Worm (Caenorhabditis elegans) whole organism, late embryonic: ENCODE data around the gene rmd-1.

Source experiments
- C08G9.2 ChIP-seq: sonication (generic microtip); optimal IDR thresholded peaks from 2 replicates; lab custom pipeline; 2016; ENCODE audit warnings: mild to moderate bottlenecking, missing genetic modification characterization, moderate library complexity, missing compliant biosample characterization
- C38D4.7 ChIP-seq: fragments of 200-800 bp; sonication (Bioruptor generic); optimal IDR thresholded peaks from 2 replicates; lab custom pipeline; 2018; ENCODE audit warnings: mild to moderate bottlenecking, missing genetic modification characterization, moderate library complexity, missing compliant biosample characterization
- T23F11.4 ChIP-seq: fragments of 200-800 bp; sonication (Bioruptor generic); optimal IDR thresholded peaks from 2 replicates; lab custom pipeline; 2018; ENCODE audit warnings: mild to moderate bottlenecking, missing genetic modification characterization, missing compliant biosample characterization
- ahr-1 ChIP-seq: sonication (generic microtip); optimal IDR thresholded peaks from 2 replicates; lab custom pipeline; 2016; ENCODE audit warnings: missing genetic modification characterization, missing compliant biosample characterization
- ama-1 ChIP-seq: fragments of 150-350 bp; optimal IDR thresholded peaks from 2 replicates; lab custom pipeline; 2014
- ceh-18 ChIP-seq: sonication (generic microtip); optimal IDR thresholded peaks from 2 replicates; lab custom pipeline; 2016; ENCODE audit warnings: missing genetic modification characterization, missing compliant biosample characterization
- ceh-2 ChIP-seq: sonication (generic microtip); optimal IDR thresholded peaks from 2 replicates; lab custom pipeline; 2016; ENCODE audit warnings: missing genotype, missing genetic modification characterization, missing compliant biosample characterization
- ceh-30 ChIP-seq: fragments of 150-350 bp; optimal IDR thresholded peaks from 2 replicates; lab custom pipeline; 2014; ENCODE audit warnings: missing biosample characterization, missing genetic modification characterization
- ceh-31 ChIP-seq: sonication (generic microtip); optimal IDR thresholded peaks from 2 replicates; lab custom pipeline; 2016; ENCODE audit warnings: missing genetic modification characterization, missing compliant biosample characterization
- ceh-34 ChIP-seq: sonication (generic microtip); optimal IDR thresholded peaks from 2 replicates; lab custom pipeline; 2016; ENCODE audit warnings: mild to moderate bottlenecking, missing genetic modification characterization, missing compliant biosample characterization
- ceh-6 ChIP-seq: fragments of 200-800 bp; sonication (Bioruptor generic); optimal IDR thresholded peaks from 2 replicates; lab custom pipeline; 2018; ENCODE audit warnings: mild to moderate bottlenecking, missing genetic modification characterization, missing compliant biosample characterization
- ceh-9 ChIP-seq: sonication (generic microtip); optimal IDR thresholded peaks from 2 replicates; lab custom pipeline; 2016; ENCODE audit warnings: mild to moderate bottlenecking, missing genetic modification characterization, inconsistent platforms, missing compliant biosample characterization
- che-1 ChIP-seq: sonication (generic microtip); optimal IDR thresholded peaks from 2 replicates; lab custom pipeline; 2016; ENCODE audit warnings: mild to moderate bottlenecking, missing genetic modification characterization, missing compliant biosample characterization
- elt-2 ChIP-seq: sonication (generic microtip); optimal IDR thresholded peaks from 2 replicates; lab custom pipeline; 2016; ENCODE audit warnings: missing genetic modification reagents, missing genetic modification characterization, missing compliant biosample characterization
- eyg-1 ChIP-seq: sonication (generic microtip); optimal IDR thresholded peaks from 2 replicates; lab custom pipeline; 2016; ENCODE audit warnings: missing genotype, missing genetic modification characterization, missing compliant biosample characterization
- fax-1 ChIP-seq: sonication (generic microtip); optimal IDR thresholded peaks from 2 replicates; lab custom pipeline; 2016; ENCODE audit warnings: missing genotype, missing genetic modification characterization, missing compliant biosample characterization
- gmeb-2 ChIP-seq: sonication (generic microtip); optimal IDR thresholded peaks from 2 replicates; lab custom pipeline; 2016; ENCODE audit warnings: missing genetic modification characterization, inconsistent platforms, missing compliant biosample characterization
- hlh-15 ChIP-seq: sonication (generic microtip); optimal IDR thresholded peaks from 2 replicates; lab custom pipeline; 2016; ENCODE audit warnings: missing genetic modification characterization, missing compliant biosample characterization
- hlh-6 ChIP-seq: sonication (generic microtip); optimal IDR thresholded peaks from 2 replicates; lab custom pipeline; 2016; ENCODE audit warnings: missing genotype, missing genetic modification characterization, missing compliant biosample characterization
- hlh-8 ChIP-seq: sonication (generic microtip); optimal IDR thresholded peaks from 2 replicates; lab custom pipeline; 2016; ENCODE audit warnings: missing genotype, missing genetic modification characterization, missing compliant biosample characterization
- lim-6 ChIP-seq: sonication (generic microtip); optimal IDR thresholded peaks from 2 replicates; lab custom pipeline; 2016; ENCODE audit warnings: missing genetic modification characterization, missing compliant biosample characterization
- lin-11 ChIP-seq: fragments of 200-800 bp; sonication (Bioruptor generic); optimal IDR thresholded peaks from 2 replicates; lab custom pipeline; 2018; ENCODE audit warnings: mild to moderate bottlenecking, missing genetic modification characterization, missing compliant biosample characterization
- nhr-11 ChIP-seq: fragments of 150-350 bp; optimal IDR thresholded peaks from 2 replicates; lab custom pipeline; 2014; ENCODE audit warnings: missing biosample characterization, missing genetic modification characterization
- npax-4 ChIP-seq: sonication (generic microtip); optimal IDR thresholded peaks from 2 replicates; lab custom pipeline; 2016; ENCODE audit warnings: missing genetic modification characterization, missing compliant biosample characterization
- odd-2 ChIP-seq: sonication (generic microtip); optimal IDR thresholded peaks from 2 replicates; lab custom pipeline; 2017; ENCODE audit warnings: antibody characterized with exemption, mild to moderate bottlenecking, missing genetic modification characterization, missing compliant biosample characterization
- pag-3 ChIP-seq: sonication (generic microtip); optimal IDR thresholded peaks from 2 replicates; lab custom pipeline; 2016; ENCODE audit warnings: missing compliant biosample characterization, missing genetic modification characterization, borderline replicate concordance
- pha-2 ChIP-seq: sonication (generic microtip); optimal IDR thresholded peaks from 2 replicates; lab custom pipeline; 2017; ENCODE audit warnings: mild to moderate bottlenecking, missing genetic modification characterization, missing compliant biosample characterization
- pha-4 ChIP-seq: fragments of 150-350 bp; optimal IDR thresholded peaks from 2 replicates; lab custom pipeline; 2018; ENCODE audit warnings: missing biosample characterization, missing genetic modification reagents, missing genetic modification characterization
- pqm-1 ChIP-seq: sonication (generic microtip); optimal IDR thresholded peaks from 2 replicates; lab custom pipeline; 2016; ENCODE audit warnings: missing genetic modification characterization, missing compliant biosample characterization
- ref-2 ChIP-seq: sonication (generic microtip); optimal IDR thresholded peaks from 2 replicates; lab custom pipeline; 2016; ENCODE audit warnings: missing genetic modification characterization, missing compliant biosample characterization
- rnt-1 ChIP-seq: sonication (generic microtip); optimal IDR thresholded peaks from 2 replicates; lab custom pipeline; 2016; ENCODE audit warnings: missing genetic modification characterization, missing compliant biosample characterization
- sdc-2 ChIP-seq: sonication (generic microtip); optimal IDR thresholded peaks from 2 replicates; lab custom pipeline; 2016; ENCODE audit warnings: missing genotype, missing genetic modification characterization, missing compliant biosample characterization
- tbx-2 ChIP-seq: sonication (generic microtip); optimal IDR thresholded peaks from 2 replicates; lab custom pipeline; 2016; ENCODE audit warnings: missing genetic modification characterization, missing compliant biosample characterization
- ttx-3 ChIP-seq: sonication (generic microtip); optimal IDR thresholded peaks from 2 replicates; lab custom pipeline; 2016; ENCODE audit warnings: missing genetic modification reagents, missing genetic modification characterization, missing compliant biosample characterization
- unc-55 ChIP-seq: sonication (generic microtip); optimal IDR thresholded peaks from 2 replicates; lab custom pipeline; 2017; ENCODE audit warnings: missing biosample characterization, missing genetic modification reagents, missing genetic modification characterization
- unc-86 ChIP-seq: sonication (generic microtip); optimal IDR thresholded peaks from 2 replicates; lab custom pipeline; 2016; ENCODE audit warnings: missing genetic modification characterization, missing compliant biosample characterization
- zip-5 ChIP-seq: sonication (generic microtip); optimal IDR thresholded peaks from 2 replicates; lab custom pipeline; 2016; ENCODE audit warnings: missing genetic modification characterization, missing compliant biosample characterization
- ztf-16 ChIP-seq: sonication (generic microtip); optimal IDR thresholded peaks from 2 replicates; lab custom pipeline; 2017; ENCODE audit warnings: missing genetic modification characterization, missing compliant biosample characterization

Gene rmd-1

DNA sequence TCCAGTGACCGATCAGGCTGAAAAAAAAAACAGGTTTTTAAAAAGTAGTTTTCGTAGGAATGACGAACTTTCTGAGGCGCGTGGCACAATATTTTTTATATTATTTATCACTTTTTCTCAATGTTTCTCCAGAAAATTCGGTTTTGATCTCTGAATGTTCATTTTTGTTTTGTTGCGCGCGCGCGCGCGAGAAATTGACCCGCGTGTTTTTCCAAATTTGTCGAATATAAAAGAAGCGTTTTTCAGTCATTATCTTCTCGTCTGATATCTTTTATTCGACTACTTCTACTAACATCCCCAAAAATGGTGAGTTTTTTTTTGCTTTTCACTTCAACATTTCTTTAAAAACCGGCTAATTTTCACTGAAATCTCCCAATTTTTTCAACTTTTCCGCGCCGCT, at the start of gene rmd-1:
Gene rmd-1 (plus strand): TSS at position 247 of the 400 bp plus-strand sequence.
- no peak for TF ChIP-seq unc-55 (GFP tag; lab: Kevin White, UChicago)
- no peak for TF ChIP-seq T23F11.4
- TF ChIP-seq ama-1 (lab: Kevin White, UChicago) = no peak
- TF ChIP-seq, all 69 proteins: peak for 0

DNA sequence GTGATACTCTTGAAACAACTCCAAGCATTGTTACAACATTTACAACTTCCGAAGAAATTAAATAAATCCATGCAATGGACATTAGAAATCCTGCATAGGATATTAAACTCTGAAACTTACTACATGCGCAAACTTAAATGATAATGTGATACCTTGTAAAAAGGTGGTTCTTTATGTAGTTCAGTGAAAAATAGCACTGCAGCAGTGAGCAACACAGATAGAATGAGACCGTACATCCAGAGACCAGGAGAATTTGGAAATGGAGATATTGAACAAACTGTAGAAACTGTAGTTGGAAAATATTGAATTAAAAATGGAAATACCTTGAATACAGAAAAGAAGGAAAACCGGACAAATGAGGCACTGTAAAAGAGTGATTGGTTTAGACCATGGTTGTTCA, 47.7 kb upstream of the rmd-1 start:
- TF ChIP-seq odd-2 (tag; lab: Kevin White, UChicago) (no peak), elt-2 (tag; lab: Kevin White, UChicago) (no peak), C38D4.7 (no peak), hlh-8 (no peak), C08G9.2 (tag; lab: Kevin White, UChicago) (no peak), pha-2 (tag; lab: Kevin White, UChicago) (no peak), hlh-6 (tag; lab: Kevin White, UChicago) (no peak), ahr-1 (no peak), ztf-16 (tag; lab: Kevin White, UChicago) (no peak), unc-86 (tag; lab: Kevin White, UChicago) (no peak), rnt-1 (no peak), ceh-18 (no peak), ceh-30 (tag; lab: Kevin White, UChicago) (no peak), lim-6 (tag; lab: Kevin White, UChicago) (no peak), eyg-1 (tag; lab: Kevin White, UChicago) (no peak)
- TF ChIP-seq, all 69 proteins: peak for 0

DNA sequence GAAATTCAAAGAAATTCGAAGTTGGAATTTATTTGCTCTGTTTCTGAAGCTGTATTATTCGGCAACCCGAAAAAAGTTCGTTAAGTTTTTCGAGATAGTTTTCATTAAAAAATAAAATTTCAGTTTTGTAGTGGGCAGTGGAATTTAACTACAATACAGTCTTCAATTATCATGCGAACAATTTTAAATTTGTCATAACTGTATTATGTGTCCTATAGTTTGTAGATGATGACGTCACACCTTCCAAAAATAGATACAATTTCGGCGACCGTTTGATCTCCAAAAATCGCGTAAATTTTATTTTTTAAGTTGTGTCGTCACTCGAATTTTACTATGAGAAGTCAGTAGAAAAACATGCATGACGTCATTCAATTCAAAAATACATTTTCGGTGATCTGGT, 45.7 kb upstream of the rmd-1 start:
- TF ChIP-seq che-1 (tag; lab: Kevin White, UChicago) (no peak), tbx-2 (no peak), pha-4 (no peak), ceh-2 (tag; lab: Kevin White, UChicago) (no peak), ceh-30 (tag; lab: Kevin White, UChicago) (no peak)

ce11 chrIII:9713862-9714261, 45.0 kb upstream of the rmd-1 start, which contains the start of gene ncx-6:
ncx-6 (minus strand) TSS chrIII:9713949.
- no peak for TF ChIP-seq zip-5 (tag; lab: Kevin White, UChicago)
- TF ChIP-seq nhr-11 (tag; lab: Kevin White, UChicago) = no peak
- TF ChIP-seq pqm-1 (tag; lab: Kevin White, UChicago) = no peak

- TF ChIP-seq ceh-2 (tag; lab: Kevin White, UChicago) = no peak
- no peak for TF ChIP-seq ceh-9 (tag; lab: Kevin White, UChicago)
- TF ChIP-seq elt-2 (tag; lab: Kevin White, UChicago) = peak; percentile 52
Observed at ce11 chrIII:9714731-9715130, 44.2 kb upstream of the rmd-1 start.

DNA sequence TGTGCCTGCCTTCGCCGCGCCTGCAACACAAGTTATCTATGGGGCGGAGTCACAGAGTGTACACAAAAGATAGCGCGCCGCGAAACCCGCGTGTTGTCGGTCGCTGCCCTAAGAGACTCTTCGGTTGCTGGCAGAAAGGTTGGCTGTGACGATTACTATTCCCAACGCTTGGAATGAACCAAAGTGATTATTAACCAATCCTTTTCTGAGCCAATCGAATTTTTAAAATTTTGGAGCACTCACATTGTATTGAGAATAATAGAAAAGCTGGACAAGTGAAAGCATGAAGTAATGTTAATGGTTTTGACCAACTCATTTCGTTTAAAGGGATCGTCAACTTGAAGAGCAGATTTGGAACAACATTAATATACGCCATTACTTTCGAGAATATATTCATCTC, 41.7 kb upstream of the rmd-1 start:
- TF ChIP-seq ceh-34 (tag; lab: Kevin White, UChicago) (no peak), ama-1 (lab: Kevin White, UChicago) (peak; percentile 5), elt-2 (tag; lab: Kevin White, UChicago) (peak; percentile 55), ztf-16 (tag; lab: Kevin White, UChicago) (no peak)

ce11 chrIII:9720191-9720590, 38.7 kb upstream of the rmd-1 start, which contains the start of gene ncx-7:
ncx-7 (minus strand) TSS chrIII:9720291.
- TF ChIP-seq T23F11.4 = no peak
- TF ChIP-seq che-1 (tag; lab: Kevin White, UChicago) = no peak
- TF ChIP-seq ceh-6 (GFP tag; lab: Kevin White, UChicago) = no peak
- TF ChIP-seq ceh-31 (tag; lab: Kevin White, UChicago) = no peak
- TF ChIP-seq sdc-2 (tag; lab: Kevin White, UChicago) = no peak
- no peak for TF ChIP-seq zip-5 (tag; lab: Kevin White, UChicago)
- no peak for TF ChIP-seq pag-3 (tag; lab: Kevin White, UChicago)
- TF ChIP-seq lin-11 (tag; lab: Kevin White, UChicago) = no peak
- no peak for TF ChIP-seq hlh-8
- no peak for TF ChIP-seq ttx-3 (tag; lab: Kevin White, UChicago)
- TF ChIP-seq ref-2 = no peak
- no peak for TF ChIP-seq hlh-15
- TF ChIP-seq fax-1 = no peak
- TF ChIP-seq unc-55 (GFP tag; lab: Kevin White, UChicago) = no peak
- TF ChIP-seq ama-1 (lab: Kevin White, UChicago) = no peak
- TF ChIP-seq pqm-1 (tag; lab: Kevin White, UChicago) = no peak
- no peak for TF ChIP-seq hlh-6 (tag; lab: Kevin White, UChicago)
- no peak for TF ChIP-seq C08G9.2 (tag; lab: Kevin White, UChicago)
- TF ChIP-seq npax-4 (tag; lab: Kevin White, UChicago) = no peak
- no peak for TF ChIP-seq gmeb-2 (tag; lab: Kevin White, UChicago)
